Fruit fly (Drosophila melanogaster) whole organism, embryonic: Measurements from ENCODE around the gene CG10702.

Experiments used
- Atf6 ChIP-seq: fragments of 200-800 bp; sonication (Bioruptor generic); IDR thresholded peaks from 2 replicates; pipeline ENCODE4 v1.3.6; 2022; ENCODE audit warnings: missing biosample characterization, missing genetic modification characterization
- B-H2 ChIP-seq: fragments of 200-800 bp; sonication (Bioruptor generic); optimal IDR thresholded peaks from 2 replicates; lab custom pipeline; 2018; ENCODE audit warnings: missing biosample characterization, mild to moderate bottlenecking, missing genetic modification characterization
- BtbVII ChIP-seq: fragments of 200-800 bp; sonication (Bioruptor generic); optimal IDR thresholded peaks from 3 replicates; lab custom pipeline; 2017; ENCODE audit warnings: missing biosample characterization, mild to moderate bottlenecking, missing genetic modification characterization
- CG10654 ChIP-seq: fragments of 200-800 bp; sonication (Bioruptor generic); optimal IDR thresholded peaks from 2 replicates; lab custom pipeline; 2016; ENCODE audit warnings: missing biosample characterization, missing genetic modification characterization
- CG12071 ChIP-seq: fragments of 200-800 bp; sonication (Bioruptor generic); optimal IDR thresholded peaks from 3 replicates; lab custom pipeline; 2018; ENCODE audit warnings: missing biosample characterization, mild to moderate bottlenecking, missing genetic modification characterization
- CG12236 ChIP-seq: fragments of 200-800 bp; sonication (Bioruptor generic); optimal IDR thresholded peaks from 2 replicates; lab custom pipeline; 2016; ENCODE audit warnings: missing biosample characterization, missing genetic modification characterization
- CG13123 ChIP-seq: fragments of 200-800 bp; sonication (Bioruptor generic); optimal IDR thresholded peaks from 2 replicates; lab custom pipeline; 2016; ENCODE audit warnings: missing biosample characterization, missing genetic modification characterization
- CG13287 ChIP-seq: fragments of 200-800 bp; sonication (Bioruptor generic); IDR thresholded peaks from 2 replicates; pipeline ENCODE4 v1.3.6; 2022; ENCODE audit warnings: missing biosample characterization, missing genetic modification characterization; ENCODE audit not compliant: partially characterized antibody
- CG13894 ChIP-seq: fragments of 200-800 bp; sonication (Bioruptor generic); optimal IDR thresholded peaks from 3 replicates; lab custom pipeline; 2018; ENCODE audit warnings: missing biosample characterization, mild to moderate bottlenecking, missing genetic modification characterization, moderate library complexity
- CG1603 ChIP-seq: fragments of 200-800 bp; sonication (Bioruptor generic); optimal IDR thresholded peaks from 2 replicates; lab custom pipeline; 2019; ENCODE audit warnings: missing biosample characterization, mild to moderate bottlenecking, missing genetic modification characterization, moderate library complexity
- CG16813 ChIP-seq: fragments of 200-800 bp; sonication (Bioruptor generic); IDR thresholded peaks from 3 replicates; pipeline ENCODE4 v1.3.6; 2022; ENCODE audit warnings: missing biosample characterization, missing genetic modification characterization; ENCODE audit not compliant: partially characterized antibody
- CG16863 ChIP-seq: fragments of 200-800 bp; sonication (Bioruptor generic); optimal IDR thresholded peaks from 3 replicates; lab custom pipeline; 2016; ENCODE audit warnings: missing biosample characterization, missing genetic modification characterization
- CG17186 ChIP-seq: fragments of 200-800 bp; sonication (Bioruptor generic); optimal IDR thresholded peaks from 3 replicates; lab custom pipeline; 2017; ENCODE audit warnings: missing biosample characterization, missing genetic modification reagents, missing genetic modification characterization
- CG18599 ChIP-seq: fragments of 200-800 bp; sonication (Bioruptor generic); optimal IDR thresholded peaks from 3 replicates; lab custom pipeline; 2017; ENCODE audit warnings: missing biosample characterization, missing genetic modification characterization, mild to moderate bottlenecking, moderate library complexity, missing genetic modification reagents
- CG2120 ChIP-seq: fragments of 200-800 bp; sonication (Bioruptor generic); optimal IDR thresholded peaks from 3 replicates; lab custom pipeline; 2016; ENCODE audit warnings: missing biosample characterization, missing genetic modification characterization
- CG30403 ChIP-seq: fragments of 200-800 bp; sonication (Bioruptor generic); optimal IDR thresholded peaks from 3 replicates; lab custom pipeline; 2016; ENCODE audit warnings: missing biosample characterization, missing genetic modification characterization
- CG3065 ChIP-seq: fragments of 200-800 bp; sonication (Bioruptor generic); optimal IDR thresholded peaks from 2 replicates; lab custom pipeline; 2016; ENCODE audit warnings: missing biosample characterization, missing genetic modification characterization
- CG31441 ChIP-seq: fragments of 200-800 bp; sonication (Bioruptor generic); IDR thresholded peaks from 2 replicates; pipeline ENCODE4 v1.3.6; 2022; ENCODE audit warnings: missing biosample characterization, missing genetic modification characterization
- CG3281 ChIP-seq: fragments of 200-800 bp; sonication (Bioruptor generic); optimal IDR thresholded peaks from 3 replicates; lab custom pipeline; 2017; ENCODE audit warnings: missing biosample characterization, mild to moderate bottlenecking, missing genetic modification characterization
- CG34422 ChIP-seq: fragments of 200-800 bp; sonication (Bioruptor generic); IDR thresholded peaks from 3 replicates; pipeline ENCODE4 v1.3.6; 2022; ENCODE audit warnings: missing biosample characterization, missing genetic modification characterization
- CG4282 ChIP-seq: fragments of 200-800 bp; sonication (Bioruptor generic); optimal IDR thresholded peaks from 2 replicates; lab custom pipeline; 2016; ENCODE audit warnings: missing biosample characterization, missing genetic modification characterization
- CG4360 ChIP-seq: fragments of 200-800 bp; sonication (Bioruptor generic); IDR thresholded peaks from 2 replicates; pipeline ENCODE4 v1.3.6; 2022; ENCODE audit warnings: missing biosample characterization, missing genetic modification characterization
- CG4617 ChIP-seq: fragments of 200-800 bp; sonication (Bioruptor generic); optimal IDR thresholded peaks from 3 replicates; lab custom pipeline; 2016; ENCODE audit warnings: missing biosample characterization, missing genetic modification characterization, borderline replicate concordance
- CG7357 ChIP-seq: fragments of 200-800 bp; sonication (Bioruptor generic); IDR thresholded peaks from 3 replicates; pipeline ENCODE4 v1.3.6; 2022; ENCODE audit warnings: missing biosample characterization, missing genetic modification characterization
- CG8765 ChIP-seq: fragments of 200-800 bp; sonication (Bioruptor generic); IDR thresholded peaks from 2 replicates; pipeline ENCODE4 v1.3.6; 2022; ENCODE audit warnings: missing biosample characterization, missing genetic modification characterization
- CG9797 ChIP-seq: fragments of 200-800 bp; sonication (Bioruptor generic); optimal IDR thresholded peaks from 3 replicates; lab custom pipeline; 2018; ENCODE audit warnings: missing biosample characterization, mild to moderate bottlenecking, missing genetic modification characterization
- CG9932 ChIP-seq: fragments of 200-800 bp; sonication (Bioruptor generic); IDR thresholded peaks from 2 replicates; pipeline ENCODE4 v1.3.6; 2022; ENCODE audit warnings: missing biosample characterization, missing genetic modification characterization
- Dek ChIP-seq: fragments of 200-800 bp; sonication (Bioruptor generic); optimal IDR thresholded peaks from 3 replicates; lab custom pipeline; 2019; ENCODE audit warnings: missing biosample characterization, mild to moderate bottlenecking, missing genetic modification characterization, moderate library complexity
- Doc3 ChIP-seq: fragments of 200-800 bp; sonication (Bioruptor generic); IDR thresholded peaks from 3 replicates; pipeline ENCODE4 v1.3.6; 2022; ENCODE audit warnings: missing biosample characterization, missing genetic modification characterization; ENCODE audit not compliant: partially characterized antibody
- Elba2 ChIP-seq: fragments of 200-800 bp; sonication (Bioruptor generic); optimal IDR thresholded peaks from 3 replicates; lab custom pipeline; 2016; ENCODE audit warnings: missing biosample characterization, missing genetic modification characterization
- HLH4C ChIP-seq: fragments of 200-800 bp; sonication (Bioruptor generic); IDR thresholded peaks from 3 replicates; pipeline ENCODE4 v1.3.6; 2022; ENCODE audit warnings: missing biosample characterization, missing genetic modification characterization; ENCODE audit not compliant: partially characterized antibody
- Hr51 ChIP-seq, 2 experiments: fragments of 200-800 bp; sonication (Bioruptor generic); optimal IDR thresholded peaks; 2 replicates in 1 of 2; 3 replicates in 1 of 2; lab custom pipeline; 2016 to 2018; ENCODE audit warnings: missing biosample characterization in 2 of 2, missing genetic modification characterization in 2 of 2, mild to moderate bottlenecking in 1 of 2, moderate library complexity in 1 of 2
- Lhr ChIP-seq: fragments of 200-800 bp; sonication (Bioruptor generic); optimal IDR thresholded peaks from 3 replicates; lab custom pipeline; 2017; ENCODE audit warnings: mild to moderate bottlenecking, missing biosample characterization, missing genetic modification reagents, missing genetic modification characterization
- NC2α ChIP-seq: fragments of 200-800 bp; sonication (Bioruptor generic); optimal IDR thresholded peaks from 2 replicates; lab custom pipeline; 2016; ENCODE audit warnings: missing biosample characterization, missing genetic modification characterization
- Sin3A ChIP-seq: fragments of >200 bp; optimal IDR thresholded peaks from 2 replicates; lab custom pipeline; 2018
- Tbp ChIP-seq: fragments of >200 bp; optimal IDR thresholded peaks from 2 replicates; lab custom pipeline; 2018; ENCODE audit warnings: missing biosample characterization, missing genetic modification characterization
- ab ChIP-seq: fragments of 200-800 bp; sonication (Bioruptor generic); optimal IDR thresholded peaks from 2 replicates; lab custom pipeline; 2016; ENCODE audit warnings: missing biosample characterization, missing genetic modification characterization
- abd-A ChIP-seq: fragments of 200-800 bp; sonication (Bioruptor generic); optimal IDR thresholded peaks from 3 replicates; lab custom pipeline; 2019; ENCODE audit warnings: missing biosample characterization, mild to moderate bottlenecking, missing genetic modification characterization, moderate library complexity
- az2 ChIP-seq: fragments of 200-800 bp; sonication (Bioruptor generic); optimal IDR thresholded peaks from 3 replicates; lab custom pipeline; 2016; ENCODE audit warnings: missing biosample characterization, missing genetic modification characterization
- chif ChIP-seq, 2 experiments: fragments of 200-800 bp; sonication (Bioruptor generic); optimal IDR thresholded peaks; 3 replicates each; lab custom pipeline; 2016; ENCODE audit warnings: missing biosample characterization in 2 of 2, missing genetic modification characterization in 2 of 2
- crol ChIP-seq: fragments of 200-800 bp; sonication (Bioruptor generic); IDR thresholded peaks from 2 replicates; pipeline ENCODE4 v1.3.6; 2022; ENCODE audit warnings: missing biosample characterization, missing genetic modification characterization
- dysf ChIP-seq: fragments of 200-800 bp; sonication (Bioruptor generic); IDR thresholded peaks from 3 replicates; pipeline ENCODE4 v1.3.6; 2022; ENCODE audit warnings: missing biosample characterization, missing genetic modification characterization
- esg ChIP-seq: fragments of 200-800 bp; sonication (Bioruptor generic); conservative IDR thresholded peaks from 2 replicates; pipeline ENCODE4 v1.3.6; 2022; ENCODE audit warnings: missing biosample characterization, missing genetic modification characterization
- h ChIP-seq: fragments of >200 bp; optimal IDR thresholded peaks from 2 replicates; lab custom pipeline; 2017
- hbn ChIP-seq: fragments of 200-800 bp; sonication (Bioruptor generic); IDR thresholded peaks from 2 replicates; pipeline ENCODE4 v1.3.6; 2022; ENCODE audit warnings: missing biosample characterization, missing genetic modification characterization; ENCODE audit not compliant: partially characterized antibody
- ken ChIP-seq: fragments of 200-800 bp; sonication (Bioruptor generic); IDR thresholded peaks from 3 replicates; pipeline ENCODE4 v1.3.6; 2022; ENCODE audit warnings: missing biosample characterization, missing genetic modification characterization
- oc ChIP-seq: fragments of 200-800 bp; sonication (Bioruptor generic); optimal IDR thresholded peaks from 2 replicates; lab custom pipeline; 2018; ENCODE audit warnings: missing biosample characterization, mild to moderate bottlenecking, missing genetic modification characterization, moderate library complexity
- sima ChIP-seq: fragments of 200-800 bp; sonication (Bioruptor generic); optimal IDR thresholded peaks from 2 replicates; lab custom pipeline; 2016; ENCODE audit warnings: missing biosample characterization, missing genetic modification characterization
- so ChIP-seq: fragments of 200-800 bp; sonication (Bioruptor generic); IDR thresholded peaks from 3 replicates; pipeline ENCODE4 v1.3.6; 2022; ENCODE audit warnings: missing biosample characterization, missing genetic modification characterization
- toy ChIP-seq: fragments of 200-800 bp; sonication (Bioruptor generic); IDR thresholded peaks from 2 replicates; pipeline ENCODE4 v1.3.6; 2022; ENCODE audit warnings: missing biosample characterization, missing genetic modification characterization
- tx ChIP-seq: fragments of 200-800 bp; sonication (Bioruptor generic); optimal IDR thresholded peaks from 2 replicates; lab custom pipeline; 2016; ENCODE audit warnings: missing biosample characterization, missing genetic modification characterization
- unpg ChIP-seq: fragments of 200-800 bp; sonication (Bioruptor generic); optimal IDR thresholded peaks from 3 replicates; lab custom pipeline; 2018; ENCODE audit warnings: missing biosample characterization, mild to moderate bottlenecking, missing genetic modification characterization, moderate library complexity
- vnd ChIP-seq: fragments of 200-800 bp; sonication (Bioruptor generic); IDR thresholded peaks from 3 replicates; pipeline ENCODE4 v1.3.6; 2022; ENCODE audit warnings: missing biosample characterization, missing genetic modification characterization; ENCODE audit not compliant: partially characterized antibody

Gene CG10702

dm6 chr2L:19018266-19018665, 51.4 kb downstream of the CG10702 start (continued):
- no peak for TF ChIP-seq az2 (GFP tag; lab: Kevin White, UChicago)
- TF ChIP-seq Atf6 (GFP tag; lab: Robert Waterston, UW): no peak
- no peak for TF ChIP-seq CG10654
- TF ChIP-seq CG16863 (GFP tag; lab: Kevin White, UChicago): no peak
- no peak for TF ChIP-seq esg (GFP tag; lab: Robert Waterston, UW)
- TF ChIP-seq crol (GFP tag; lab: Robert Waterston, UW): peak; percentile 70
- no peak for TF ChIP-seq chif (GFP tag; optimal IDR thresholded peaks at IDR 0.05; lab: Kevin White, UChicago)
- TF ChIP-seq ken (GFP tag; lab: Robert Waterston, UW): no peak
- TF ChIP-seq HLH4C: no peak
- no peak for TF ChIP-seq CG9932 (GFP tag; lab: Robert Waterston, UW)
- no peak for TF ChIP-seq Elba2 (GFP tag; lab: Kevin White, UChicago)
- no peak for TF ChIP-seq CG13894 (tag; lab: Kevin White, UChicago)
- peak; percentile 92 for TF ChIP-seq abd-A (tag; lab: Kevin White, UChicago)
- TF ChIP-seq B-H2 (GFP tag; lab: Kevin White, UChicago): no peak
- TF ChIP-seq Lhr: no peak
- no peak for TF ChIP-seq ab (GFP tag; lab: Kevin White, UChicago)
- TF ChIP-seq CG4360: no peak
- no peak for TF ChIP-seq toy
- TF ChIP-seq Sin3A (lab: Kevin White, UChicago): no peak
- no peak for TF ChIP-seq Dek (tag; lab: Kevin White, UChicago)
- no peak for TF ChIP-seq NC2α
- no peak for TF ChIP-seq CG12236 (GFP tag; lab: Kevin White, UChicago)
- TF ChIP-seq CG1603 (tag; lab: Kevin White, UChicago): no peak
- no peak for TF ChIP-seq CG4282
- TF ChIP-seq sima (GFP tag; lab: Kevin White, UChicago): no peak
- no peak for TF ChIP-seq CG4617 (GFP tag; lab: Kevin White, UChicago)
- peak; percentile 22 for TF ChIP-seq CG12071 (GFP tag; lab: Kevin White, UChicago)
- TF ChIP-seq oc (tag; lab: Kevin White, UChicago): peak; percentile 32
- TF ChIP-seq hbn (GFP tag; lab: Robert Waterston, UW): no peak
- TF ChIP-seq CG30403 (GFP tag; lab: Kevin White, UChicago): no peak
- no peak for TF ChIP-seq h
- no peak for TF ChIP-seq CG13287 (GFP tag; lab: Robert Waterston, UW)
- TF ChIP-seq tx (GFP tag; lab: Kevin White, UChicago): no peak
- no peak for TF ChIP-seq CG7357
- peak; percentile 53 for TF ChIP-seq CG18599 (GFP tag; lab: Kevin White, UChicago)
- no peak for TF ChIP-seq unpg (GFP tag; lab: Kevin White, UChicago)
- no peak for TF ChIP-seq Tbp (GFP tag; lab: Kevin White, UChicago)
- no peak for TF ChIP-seq BtbVII (GFP tag; lab: Kevin White, UChicago)
- TF ChIP-seq CG13123: no peak
- TF ChIP-seq CG9797 (GFP tag; lab: Kevin White, UChicago): no peak
- TF ChIP-seq Hr51 (GFP tag; optimal IDR thresholded peaks at IDR 0.05; lab: Kevin White, UChicago): peak in 1 of 2 experiments; percentile 5
- no peak for TF ChIP-seq CG3281 (GFP tag; lab: Kevin White, UChicago)
- TF ChIP-seq Doc3 (GFP tag; lab: Robert Waterston, UW): no peak
- no peak for TF ChIP-seq dysf (GFP tag; lab: Robert Waterston, UW)
- no peak for TF ChIP-seq CG8765 (GFP tag; lab: Robert Waterston, UW)
- no peak for TF ChIP-seq so (GFP tag; lab: Robert Waterston, UW)
- TF ChIP-seq vnd (GFP tag; lab: Robert Waterston, UW): no peak
- TF ChIP-seq CG16813 (GFP tag; lab: Robert Waterston, UW): no peak
- TF ChIP-seq CG31441 (GFP tag; lab: Robert Waterston, UW): no peak
- TF ChIP-seq CG2120 (GFP tag; lab: Kevin White, UChicago): no peak
- no peak for TF ChIP-seq CG3065 (GFP tag; lab: Kevin White, UChicago)
- no peak for TF ChIP-seq CG17186 (GFP tag; lab: Kevin White, UChicago)
- TF ChIP-seq CG34422 (GFP tag; lab: Robert Waterston, UW): no peak
